Worm (Caenorhabditis elegans) whole organism, L2 larva: ENCODE measurements around the gene eif-3.D.

Experiments
- C34F6.9 ChIP-seq: fragments of 150-350 bp; optimal IDR thresholded peaks from 2 replicates; lab custom pipeline; 2014; ENCODE audit warnings: missing biosample characterization, missing genetic modification characterization
- R02D3.7 ChIP-seq: fragments of 150-350 bp; optimal IDR thresholded peaks from 2 replicates; lab custom pipeline; 2014; ENCODE audit warnings: missing biosample characterization, missing genetic modification characterization
- Y55F3AM.14 ChIP-seq: fragments of 200-800 bp; sonication (Bioruptor generic); optimal IDR thresholded peaks from 2 replicates; lab custom pipeline; 2018; ENCODE audit warnings: mild to moderate bottlenecking, missing genetic modification characterization, missing compliant biosample characterization
- ZK546.5 ChIP-seq: sonication (generic microtip); optimal IDR thresholded peaks from 2 replicates; lab custom pipeline; 2017; ENCODE audit warnings: missing biosample characterization, missing genetic modification characterization
- ama-1 ChIP-seq: fragments of 150-350 bp; optimal IDR thresholded peaks from 2 replicates; lab custom pipeline; 2018; ENCODE audit warnings: inconsistent platforms
- blmp-1 ChIP-seq: sonication (generic microtip); optimal IDR thresholded peaks from 2 replicates; lab custom pipeline; 2017; ENCODE audit warnings: missing genetic modification characterization, mild to moderate bottlenecking, missing compliant biosample characterization, antibody characterized with exemption, moderate library complexity; ENCODE audit not compliant: insufficient read depth
- ceh-16 ChIP-seq: fragments of 150-350 bp; optimal IDR thresholded peaks from 2 replicates; lab custom pipeline; 2014; ENCODE audit warnings: missing biosample characterization, missing genetic modification characterization
- ceh-82 ChIP-seq: fragments of 150-350 bp; optimal IDR thresholded peaks from 2 replicates; lab custom pipeline; 2014; ENCODE audit warnings: missing biosample characterization, missing genetic modification characterization
- crh-2 ChIP-seq: sonication (generic microtip); optimal IDR thresholded peaks from 2 replicates; lab custom pipeline; 2017; ENCODE audit warnings: missing biosample characterization, missing genetic modification characterization
- dmd-4 ChIP-seq: sonication (generic microtip); optimal IDR thresholded peaks from 2 replicates; lab custom pipeline; 2017; ENCODE audit warnings: missing biosample characterization, missing genetic modification characterization
- egl-27 ChIP-seq: sonication (generic microtip); optimal IDR thresholded peaks from 3 replicates; lab custom pipeline; 2017; ENCODE audit warnings: missing biosample characterization, missing genetic modification reagents, missing genetic modification characterization
- elt-1 ChIP-seq: fragments of 150-350 bp; optimal IDR thresholded peaks from 2 replicates; lab custom pipeline; 2014; ENCODE audit warnings: missing biosample characterization, missing genetic modification characterization
- elt-3 ChIP-seq: sonication (generic microtip); optimal IDR thresholded peaks from 2 replicates; lab custom pipeline; 2017; ENCODE audit warnings: missing biosample characterization, missing genetic modification characterization
- fos-1 ChIP-seq: fragments of 150-350 bp; optimal IDR thresholded peaks from 2 replicates; lab custom pipeline; 2014; ENCODE audit warnings: missing biosample characterization, missing genetic modification characterization
- gmeb-1 ChIP-seq: fragments of 150-350 bp; optimal IDR thresholded peaks from 2 replicates; lab custom pipeline; 2014; ENCODE audit warnings: missing biosample characterization, missing genetic modification characterization
- lin-13 ChIP-seq: fragments of 150-350 bp; optimal IDR thresholded peaks from 2 replicates; lab custom pipeline; 2014; ENCODE audit warnings: missing biosample characterization, missing genetic modification reagents, missing genetic modification characterization
- lin-39 ChIP-seq: fragments of 150-350 bp; optimal IDR thresholded peaks from 2 replicates; lab custom pipeline; 2014; ENCODE audit warnings: missing biosample characterization, missing genetic modification reagents, missing genetic modification characterization
- lsy-2 ChIP-seq, 2 experiments: fragments of 150-350 bp in 1 of 2; sonication (generic microtip) in 1 of 2; optimal IDR thresholded peaks; 2 replicates each; lab custom pipeline; 2014 to 2017; ENCODE audit warnings: missing biosample characterization in 2 of 2, missing genetic modification characterization in 2 of 2
- mab-5 ChIP-seq: fragments of 150-350 bp; optimal IDR thresholded peaks from 2 replicates; lab custom pipeline; 2014; ENCODE audit warnings: missing biosample characterization, missing genetic modification characterization
- mdl-1 ChIP-seq, 2 experiments: fragments of 150-350 bp in 1 of 2; sonication (generic microtip) in 1 of 2; optimal IDR thresholded peaks; 2 replicates each; lab custom pipeline; 2017; ENCODE audit warnings: missing biosample characterization in 2 of 2, missing genetic modification characterization in 2 of 2
- nhr-10 ChIP-seq: sonication (generic microtip); optimal IDR thresholded peaks from 2 replicates; lab custom pipeline; 2017; ENCODE audit warnings: missing biosample characterization, missing genetic modification characterization
- nhr-11 ChIP-seq: fragments of 150-350 bp; optimal IDR thresholded peaks from 2 replicates; lab custom pipeline; 2014; ENCODE audit warnings: missing biosample characterization, missing genetic modification characterization
- nhr-129 ChIP-seq: fragments of 150-350 bp; optimal IDR thresholded peaks from 2 replicates; lab custom pipeline; 2014; ENCODE audit warnings: missing biosample characterization, missing genetic modification characterization
- nhr-237 ChIP-seq: fragments of 150-350 bp; optimal IDR thresholded peaks from 2 replicates; lab custom pipeline; 2014; ENCODE audit warnings: missing biosample characterization, missing genetic modification characterization
- nhr-6 ChIP-seq: fragments of 150-350 bp; optimal IDR thresholded peaks from 2 replicates; lab custom pipeline; 2014; ENCODE audit warnings: missing biosample characterization, missing genetic modification characterization
- nhr-77 ChIP-seq: fragments of 150-350 bp; optimal IDR thresholded peaks from 2 replicates; lab custom pipeline; 2014; ENCODE audit warnings: missing biosample characterization, missing genetic modification characterization
- peb-1 ChIP-seq: fragments of 150-350 bp; optimal IDR thresholded peaks from 2 replicates; lab custom pipeline; 2014; ENCODE audit warnings: missing biosample characterization, missing genetic modification characterization
- sem-4 ChIP-seq: fragments of 150-350 bp; optimal IDR thresholded peaks from 2 replicates; lab custom pipeline; 2014; ENCODE audit warnings: missing biosample characterization, missing genetic modification reagents, missing genetic modification characterization
- skn-1 ChIP-seq: sonication (generic microtip); optimal IDR thresholded peaks from 2 replicates; lab custom pipeline; 2017; ENCODE audit warnings: missing biosample characterization, missing genetic modification characterization
- sma-3 ChIP-seq: sonication (generic microtip); optimal IDR thresholded peaks from 2 replicates; lab custom pipeline; 2016; ENCODE audit warnings: missing genetic modification reagents, missing genetic modification characterization, missing compliant biosample characterization
- sma-9 ChIP-seq, 2 experiments: fragments of 150-350 bp in 1 of 2; sonication (generic microtip) in 1 of 2; optimal IDR thresholded peaks; 2 replicates each; lab custom pipeline; 2014 to 2016; ENCODE audit warnings: missing genetic modification characterization in 2 of 2, mild to moderate bottlenecking in 1 of 2, missing biosample characterization in 1 of 2, missing compliant biosample characterization in 1 of 2, missing genetic modification reagents in 1 of 2, moderate library complexity in 1 of 2
- snpc-4 ChIP-seq: fragments of 150-350 bp; optimal IDR thresholded peaks from 2 replicates; lab custom pipeline; 2014; ENCODE audit warnings: missing biosample characterization, missing genetic modification characterization
- unc-62 ChIP-seq: fragments of 150-350 bp; optimal IDR thresholded peaks from 2 replicates; lab custom pipeline; 2014; ENCODE audit warnings: missing biosample characterization, missing genetic modification reagents, missing genetic modification characterization
- zag-1 ChIP-seq: fragments of 150-350 bp; optimal IDR thresholded peaks from 2 replicates; lab custom pipeline; 2014; ENCODE audit warnings: missing biosample characterization, missing genetic modification characterization
- ztf-1 ChIP-seq: fragments of 200-800 bp; sonication (Bioruptor generic); conservative IDR thresholded peaks from 2 replicates; pipeline ENCODE4 v1.3.6; 2022; ENCODE audit warnings: missing genetic modification characterization, missing compliant biosample characterization
- ztf-11 ChIP-seq: sonication (generic microtip); optimal IDR thresholded peaks from 2 replicates; lab custom pipeline; 2017; ENCODE audit warnings: missing biosample characterization, missing genetic modification characterization

eif-3.D gene

DNA sequence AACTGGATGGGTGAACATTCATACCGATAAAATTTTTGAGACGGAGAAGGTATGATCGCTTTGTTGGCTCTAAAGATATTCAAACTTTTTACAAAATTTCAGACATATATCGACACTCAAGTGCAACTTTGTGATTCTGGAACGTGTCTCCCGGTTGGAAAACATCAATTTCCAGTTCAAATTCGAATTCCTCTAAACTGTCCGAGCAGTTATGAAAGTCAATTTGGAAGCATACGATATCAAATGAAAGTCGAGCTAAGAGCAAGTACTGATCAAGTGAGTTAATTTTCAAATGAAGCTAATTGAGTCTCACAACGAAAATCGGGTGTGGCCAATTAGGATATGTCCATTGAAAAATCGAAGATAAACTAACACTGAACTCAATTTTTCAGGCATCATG is 37.0 kb downstream of the eif-3.D start:
- TF ChIP-seq lsy-2 (tag; optimal IDR thresholded peaks at IDR 0.05; lab: Kevin White, UChicago) = no peak
- no peak for TF ChIP-seq ceh-82 (tag; lab: Kevin White, UChicago)
- TF ChIP-seq nhr-6 = no peak
- no peak for TF ChIP-seq ztf-11
- no peak for TF ChIP-seq unc-62 (GFP tag; lab: Kevin White, UChicago)
- no peak for TF ChIP-seq egl-27 (tag; lab: Kevin White, UChicago)
- no peak for TF ChIP-seq mab-5 (tag; lab: Kevin White, UChicago)
- no peak for TF ChIP-seq snpc-4

- TF ChIP-seq ceh-16 (tag; lab: Kevin White, UChicago) (no peak), nhr-77 (tag; lab: Kevin White, UChicago) (no peak), crh-2 (tag; lab: Kevin White, UChicago) (no peak), dmd-4 (tag; lab: Kevin White, UChicago) (no peak), C34F6.9 (tag; lab: Kevin White, UChicago) (peak; percentile 32), peb-1 (no peak), lsy-2 (tag; optimal IDR thresholded peaks at IDR 0.05; lab: Kevin White, UChicago) (peak in 1 of 2 experiments; percentile 14), mab-5 (tag; lab: Kevin White, UChicago) (no peak), mdl-1 (tag; optimal IDR thresholded peaks at IDR 0.05; lab: Kevin White, UChicago) (no peak), sma-3 (no peak), elt-3 (tag; lab: Kevin White, UChicago) (no peak), gmeb-1 (tag; lab: Kevin White, UChicago) (no peak), nhr-10 (no peak), skn-1 (tag; lab: Kevin White, UChicago) (no peak), fos-1 (no peak), nhr-237 (tag; lab: Kevin White, UChicago) (no peak), elt-1 (tag; lab: Kevin White, UChicago) (no peak), ZK546.5 (no peak)
- TF ChIP-seq, all 48 proteins: peak for 2
Measured at ce11 chrIII:8933696-8934095, 37.7 kb downstream of the eif-3.D start.

DNA sequence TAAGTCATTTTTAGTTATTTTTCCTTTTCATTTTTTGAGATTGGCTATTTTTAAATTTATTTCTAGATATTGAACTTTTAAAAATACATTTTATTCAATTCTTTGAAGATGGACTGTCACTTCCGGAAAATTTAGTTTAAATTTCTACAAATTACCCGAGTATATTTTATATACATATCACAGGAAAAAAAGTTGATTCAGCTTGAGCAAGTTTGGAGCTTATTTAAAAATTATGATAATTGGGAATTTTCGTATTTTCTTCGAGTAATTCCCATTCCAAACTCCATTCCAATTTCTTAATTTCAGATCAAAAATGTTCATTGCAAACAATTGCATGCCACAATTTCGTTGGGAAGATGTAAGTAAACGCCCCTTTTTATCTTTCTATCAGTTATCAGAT is 41.7 kb downstream of the eif-3.D start, which contains the start of gene arrd-15:
TSS of gene arrd-15 (plus strand) at position 301 of the 400 bp plus-strand sequence.
- no peak for TF ChIP-seq nhr-237 (tag; lab: Kevin White, UChicago)
- TF ChIP-seq ama-1 (lab: Kevin White, UChicago) = no peak
- no peak for TF ChIP-seq R02D3.7 (tag; lab: Kevin White, UChicago)
- TF ChIP-seq ztf-11 = no peak
- TF ChIP-seq ztf-1 = no peak

ce11 chrIII:8926512-8926911 is 44.9 kb downstream of the eif-3.D start:
- TF ChIP-seq gmeb-1 (tag; lab: Kevin White, UChicago) (peak; percentile 1), ceh-82 (tag; lab: Kevin White, UChicago) (no peak), blmp-1 (tag; lab: Kevin White, UChicago) (peak; percentile 88), crh-2 (tag; lab: Kevin White, UChicago) (peak; percentile 31), sma-3 (peak; percentile 28), fos-1 (peak; percentile 19), C34F6.9 (tag; lab: Kevin White, UChicago) (peak; percentile 6), nhr-6 (no peak), sem-4 (tag; lab: Kevin White, UChicago) (peak; percentile 12)

ce11 chrIII:8925539-8925938 is 45.8 kb downstream of the eif-3.D start:
- TF ChIP-seq fos-1 (peak; percentile 16), nhr-11 (tag; lab: Kevin White, UChicago) (no peak), nhr-237 (tag; lab: Kevin White, UChicago) (no peak), nhr-6 (no peak), nhr-129 (no peak), sma-9 (GFP tag; optimal IDR thresholded peaks at IDR 0.05; lab: Kevin White, UChicago) (peak; percentile 58), sma-9 (tag; optimal IDR thresholded peaks at IDR 0.05; lab: Kevin White, UChicago) (no peak)
- TF ChIP-seq, all 48 proteins: peak for 2

- TF ChIP-seq ztf-11 = no peak
- no peak for TF ChIP-seq gmeb-1 (tag; lab: Kevin White, UChicago)
- no peak for TF ChIP-seq sma-3
- TF ChIP-seq lin-13 (GFP tag; lab: Kevin White, UChicago) = no peak
- TF ChIP-seq elt-3 (tag; lab: Kevin White, UChicago) = no peak
- TF ChIP-seq sma-9 (GFP tag; optimal IDR thresholded peaks at IDR 0.05; lab: Kevin White, UChicago) = no peak
- no peak for TF ChIP-seq sma-9 (tag; optimal IDR thresholded peaks at IDR 0.05; lab: Kevin White, UChicago)
- no peak for TF ChIP-seq lin-39 (tag; lab: Kevin White, UChicago)
- TF ChIP-seq zag-1 = no peak
- TF ChIP-seq nhr-6 = no peak
- TF ChIP-seq Y55F3AM.14 (GFP tag; lab: Kevin White, UChicago) = no peak
- no peak for TF ChIP-seq nhr-11 (tag; lab: Kevin White, UChicago)
Measured at ce11 chrIII:8923937-8924336, 47.4 kb downstream of the eif-3.D start, which contains the start of gene ZK637.12. TSS of gene ZK637.12 (plus strand) at chrIII:8924237.
